Fruit fly (Drosophila melanogaster) whole organism, embryonic: ENCODE measurements around the gene D1.

ENCODE experiments used
- Ada2b ChIP-seq: fragments of 200-800 bp; sonication (Bioruptor generic); IDR thresholded peaks from 2 replicates; pipeline ENCODE4 v1.3.6; 2022; ENCODE audit warnings: missing biosample characterization, missing genetic modification characterization
- C15 ChIP-seq: fragments of 200-800 bp; sonication (Bioruptor generic); IDR thresholded peaks from 3 replicates; pipeline ENCODE4 v1.3.6; 2022; ENCODE audit warnings: missing biosample characterization, missing genetic modification characterization
- CG1024 ChIP-seq: fragments of 200-800 bp; sonication (Bioruptor generic); IDR thresholded peaks from 2 replicates; pipeline ENCODE4 v1.3.6; 2022; ENCODE audit warnings: missing biosample characterization, missing genetic modification characterization
- CG10959 ChIP-seq: fragments of 200-800 bp; sonication (Bioruptor generic); IDR thresholded peaks from 2 replicates; pipeline ENCODE4 v1.3.6; 2022; ENCODE audit warnings: missing biosample characterization, missing genetic modification characterization
- CG11504 ChIP-seq: fragments of 200-800 bp; sonication (Bioruptor generic); optimal IDR thresholded peaks from 3 replicates; lab custom pipeline; 2019; ENCODE audit warnings: missing biosample characterization, mild to moderate bottlenecking, missing genetic modification characterization, moderate library complexity
- CG13123 ChIP-seq: fragments of 200-800 bp; sonication (Bioruptor generic); optimal IDR thresholded peaks from 2 replicates; lab custom pipeline; 2016; ENCODE audit warnings: missing biosample characterization, missing genetic modification characterization
- CG13296 ChIP-seq: fragments of 200-800 bp; sonication (Bioruptor generic); optimal IDR thresholded peaks from 3 replicates; lab custom pipeline; 2018; ENCODE audit warnings: missing biosample characterization, mild to moderate bottlenecking, missing genetic modification characterization
- CG14014 ChIP-seq: fragments of 200-800 bp; sonication (Bioruptor generic); IDR thresholded peaks from 2 replicates; pipeline ENCODE4 v1.3.6; 2022; ENCODE audit warnings: missing biosample characterization, missing genetic modification characterization
- CG15011 ChIP-seq: fragments of 200-800 bp; sonication (Bioruptor generic); optimal IDR thresholded peaks from 3 replicates; lab custom pipeline; 2018; ENCODE audit warnings: missing biosample characterization, mild to moderate bottlenecking, missing genetic modification characterization
- CG15073 ChIP-seq: fragments of 200-800 bp; sonication (Bioruptor generic); optimal IDR thresholded peaks from 2 replicates; lab custom pipeline; 2016; ENCODE audit warnings: missing biosample characterization, missing genetic modification characterization
- CG1602 ChIP-seq: fragments of 200-800 bp; sonication (Bioruptor generic); optimal IDR thresholded peaks from 3 replicates; lab custom pipeline; 2016; ENCODE audit warnings: missing biosample characterization, missing genetic modification characterization
- CG17802 ChIP-seq: fragments of 200-800 bp; sonication (Bioruptor generic); optimal IDR thresholded peaks from 2 replicates; lab custom pipeline; 2018; ENCODE audit warnings: missing biosample characterization, mild to moderate bottlenecking, missing genetic modification characterization, moderate library complexity
- CG18262 ChIP-seq: fragments of 200-800 bp; optimal IDR thresholded peaks from 3 replicates; lab custom pipeline; 2019; ENCODE audit warnings: missing biosample characterization, mild to moderate bottlenecking, missing genetic modification characterization, moderate library complexity
- CG18764 ChIP-seq: fragments of 200-800 bp; sonication (Bioruptor generic); optimal IDR thresholded peaks from 3 replicates; lab custom pipeline; 2016; ENCODE audit warnings: missing biosample characterization, missing genetic modification characterization
- CG2678 ChIP-seq: fragments of 200-800 bp; sonication (Bioruptor generic); optimal IDR thresholded peaks from 3 replicates; lab custom pipeline; 2019; ENCODE audit warnings: missing biosample characterization, mild to moderate bottlenecking, missing genetic modification characterization, moderate library complexity
- CG30431 ChIP-seq: fragments of 200-800 bp; sonication (Bioruptor generic); optimal IDR thresholded peaks from 2 replicates; lab custom pipeline; 2017; ENCODE audit warnings: missing biosample characterization, missing genetic modification characterization
- CG32772 ChIP-seq: fragments of 200-800 bp; sonication (Bioruptor generic); IDR thresholded peaks from 2 replicates; pipeline ENCODE4 v1.3.6; 2022; ENCODE audit warnings: missing biosample characterization, missing genetic modification characterization
- CG3281 ChIP-seq: fragments of 200-800 bp; sonication (Bioruptor generic); optimal IDR thresholded peaks from 3 replicates; lab custom pipeline; 2017; ENCODE audit warnings: missing biosample characterization, mild to moderate bottlenecking, missing genetic modification characterization
- CG6689 ChIP-seq: fragments of 200-800 bp; sonication (Bioruptor generic); IDR thresholded peaks from 2 replicates; pipeline ENCODE4 v1.3.6; 2022; ENCODE audit warnings: missing biosample characterization, missing genetic modification characterization
- CG6791 ChIP-seq: fragments of 200-800 bp; sonication (Bioruptor generic); IDR thresholded peaks from 3 replicates; pipeline ENCODE4 v1.3.6; 2022; ENCODE audit warnings: missing biosample characterization, missing genetic modification characterization; ENCODE audit not compliant: partially characterized antibody
- CG7357 ChIP-seq: fragments of 200-800 bp; sonication (Bioruptor generic); IDR thresholded peaks from 3 replicates; pipeline ENCODE4 v1.3.6; 2022; ENCODE audit warnings: missing biosample characterization, missing genetic modification characterization
- CG8765 ChIP-seq: fragments of 200-800 bp; sonication (Bioruptor generic); IDR thresholded peaks from 2 replicates; pipeline ENCODE4 v1.3.6; 2022; ENCODE audit warnings: missing biosample characterization, missing genetic modification characterization
- CG9609 ChIP-seq: fragments of 200-800 bp; sonication (Bioruptor generic); optimal IDR thresholded peaks from 3 replicates; lab custom pipeline; 2016; ENCODE audit warnings: missing biosample characterization, missing genetic modification characterization
- CG9797 ChIP-seq: fragments of 200-800 bp; sonication (Bioruptor generic); optimal IDR thresholded peaks from 3 replicates; lab custom pipeline; 2018; ENCODE audit warnings: missing biosample characterization, mild to moderate bottlenecking, missing genetic modification characterization
- Dp ChIP-seq: fragments of 200-800 bp; sonication (Bioruptor generic); optimal IDR thresholded peaks from 2 replicates; lab custom pipeline; 2018; ENCODE audit warnings: missing biosample characterization, mild to moderate bottlenecking, missing genetic modification characterization, moderate library complexity
- E2f1 ChIP-seq: fragments of 200-800 bp; sonication (Bioruptor generic); IDR thresholded peaks from 2 replicates; pipeline ENCODE4 v1.3.6; 2022; ENCODE audit warnings: missing biosample characterization, missing genetic modification characterization
- ERR ChIP-seq: fragments of 200-800 bp; sonication (Bioruptor generic); optimal IDR thresholded peaks from 2 replicates; lab custom pipeline; 2016; ENCODE audit warnings: missing biosample characterization, missing genetic modification characterization
- Eip74EF ChIP-seq, 2 experiments: fragments of 200-800 bp in 1 of 2; fragments of >200 bp in 1 of 2; sonication (Bioruptor generic) in 1 of 2; optimal IDR thresholded peaks; 2 replicates each; lab custom pipeline; 2017 to 2019; ENCODE audit warnings: missing biosample characterization in 2 of 2, missing genetic modification characterization in 2 of 2, mild to moderate bottlenecking in 1 of 2, moderate library complexity in 1 of 2
- HHEX ChIP-seq: fragments of 200-800 bp; sonication (Bioruptor generic); optimal IDR thresholded peaks from 3 replicates; lab custom pipeline; 2017; ENCODE audit warnings: missing biosample characterization, mild to moderate bottlenecking, missing genetic modification characterization, missing genetic modification reagents
- HLH4C ChIP-seq: fragments of 200-800 bp; sonication (Bioruptor generic); IDR thresholded peaks from 3 replicates; pipeline ENCODE4 v1.3.6; 2022; ENCODE audit warnings: missing biosample characterization, missing genetic modification characterization; ENCODE audit not compliant: partially characterized antibody
- Kr ChIP-seq: fragments of 200-800 bp; sonication (Bioruptor generic); optimal IDR thresholded peaks from 2 replicates; lab custom pipeline; 2017; ENCODE audit warnings: missing biosample characterization, mild to moderate bottlenecking, missing genetic modification characterization
- Lpt ChIP-seq: fragments of >200 bp; optimal IDR thresholded peaks from 2 replicates; lab custom pipeline; 2018; ENCODE audit warnings: missing biosample characterization, missing genetic modification characterization
- Mes4 ChIP-seq: fragments of 200-800 bp; sonication (Bioruptor generic); optimal IDR thresholded peaks from 2 replicates; lab custom pipeline; 2016; ENCODE audit warnings: missing biosample characterization, missing genetic modification characterization
- NC2α ChIP-seq: fragments of 200-800 bp; sonication (Bioruptor generic); optimal IDR thresholded peaks from 2 replicates; lab custom pipeline; 2016; ENCODE audit warnings: missing biosample characterization, missing genetic modification characterization
- Optix ChIP-seq: fragments of 200-800 bp; sonication (Bioruptor generic); IDR thresholded peaks from 3 replicates; pipeline ENCODE4 v1.3.6; 2022; ENCODE audit warnings: missing biosample characterization, missing genetic modification characterization
- Ravus ChIP-seq: fragments of 200-800 bp; sonication (Bioruptor generic); IDR thresholded peaks from 2 replicates; pipeline ENCODE4 v1.3.6; 2022; ENCODE audit warnings: missing biosample characterization, missing genetic modification characterization
- Trl ChIP-seq, 3 experiments: fragments of >200 bp in 2 of 3; fragments of 200-800 bp in 1 of 3; sonication (Bioruptor generic) in 1 of 3; optimal IDR thresholded peaks; 2 replicates in 1 of 3; 3 replicates in 2 of 3; lab custom pipeline; 2016 to 2017; ENCODE audit warnings: missing biosample characterization in 1 of 3, missing genetic modification characterization in 1 of 3
- amos ChIP-seq: fragments of 200-800 bp; sonication (Bioruptor generic); IDR thresholded peaks from 2 replicates; pipeline ENCODE4 v1.3.6; 2022; ENCODE audit warnings: missing biosample characterization, missing genetic modification characterization; ENCODE audit not compliant: partially characterized antibody
- cas ChIP-seq: fragments of 200-800 bp; sonication (Bioruptor generic); IDR thresholded peaks from 2 replicates; pipeline ENCODE4 v1.3.6; 2022; ENCODE audit warnings: missing biosample characterization, missing genetic modification characterization
- dimm ChIP-seq: fragments of 200-800 bp; sonication (Bioruptor generic); IDR thresholded peaks from 2 replicates; pipeline ENCODE4 v1.3.6; 2022; ENCODE audit warnings: missing biosample characterization, missing genetic modification characterization
- ken ChIP-seq: fragments of 200-800 bp; sonication (Bioruptor generic); IDR thresholded peaks from 3 replicates; pipeline ENCODE4 v1.3.6; 2022; ENCODE audit warnings: missing biosample characterization, missing genetic modification characterization
- kni ChIP-seq: fragments of 200-800 bp; sonication (Bioruptor generic); optimal IDR thresholded peaks from 3 replicates; lab custom pipeline; 2017; ENCODE audit warnings: mild to moderate bottlenecking, missing biosample characterization, missing genetic modification reagents, missing genetic modification characterization
- mirr ChIP-seq: fragments of 200-800 bp; sonication (Bioruptor generic); optimal IDR thresholded peaks from 3 replicates; lab custom pipeline; 2018; ENCODE audit warnings: missing biosample characterization, mild to moderate bottlenecking, missing genetic modification characterization
- phol ChIP-seq: fragments of 200-800 bp; sonication (Bioruptor generic); optimal IDR thresholded peaks from 3 replicates; lab custom pipeline; 2018; ENCODE audit warnings: missing biosample characterization, mild to moderate bottlenecking, missing genetic modification characterization, moderate library complexity
- row ChIP-seq: fragments of 200-800 bp; sonication (Bioruptor generic); IDR thresholded peaks from 3 replicates; pipeline ENCODE4 v1.3.6; 2022; ENCODE audit warnings: missing biosample characterization, missing genetic modification characterization
- schlank ChIP-seq: fragments of 200-800 bp; sonication (Bioruptor generic); optimal IDR thresholded peaks from 2 replicates; lab custom pipeline; 2018; ENCODE audit warnings: missing biosample characterization, mild to moderate bottlenecking, missing genetic modification characterization
- shn ChIP-seq: fragments of 200-800 bp; sonication (Bioruptor generic); optimal IDR thresholded peaks from 3 replicates; lab custom pipeline; 2016; ENCODE audit warnings: missing biosample characterization, missing genetic modification characterization
- trh ChIP-seq: fragments of 200-800 bp; sonication (Bioruptor generic); optimal IDR thresholded peaks from 2 replicates; lab custom pipeline; 2016; ENCODE audit warnings: missing biosample characterization, missing genetic modification characterization
- twi ChIP-seq: fragments of 200-800 bp; optimal IDR thresholded peaks from 2 replicates; lab custom pipeline; 2019; ENCODE audit warnings: missing biosample characterization, mild to moderate bottlenecking, missing genetic modification characterization, moderate library complexity

D1 gene

DNA sequence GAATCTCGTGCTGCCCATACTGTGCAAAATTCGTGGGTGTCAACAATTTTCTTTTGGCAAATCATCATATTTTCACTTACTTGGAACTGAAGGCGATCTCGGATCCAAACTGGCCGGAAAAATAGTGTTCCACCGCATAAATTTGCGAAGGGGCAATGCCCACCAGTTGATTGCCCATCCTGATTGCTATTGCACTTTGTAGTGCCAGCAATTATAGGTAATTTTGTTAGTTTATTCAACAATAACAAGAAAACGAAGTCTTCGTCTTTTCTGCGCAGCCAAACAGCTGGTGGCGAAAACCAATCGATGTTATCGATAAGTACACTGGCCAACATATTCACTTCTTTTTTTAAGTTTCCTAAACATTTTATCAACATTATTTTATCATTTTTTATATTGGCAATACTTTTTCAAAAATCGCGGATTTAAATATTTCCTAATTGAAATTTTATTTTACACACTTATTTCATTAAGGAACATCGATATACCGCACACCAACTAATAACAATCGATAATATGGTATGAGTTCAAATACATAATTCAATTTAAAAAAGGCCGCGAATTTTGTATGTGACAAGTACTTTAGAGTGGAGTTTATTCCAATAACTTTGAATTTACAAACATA is 5.2 kb upstream of the D1 start, which contains the start of gene Vps15 (continued):
- TF ChIP-seq amos (GFP tag; lab: Robert Waterston, UW): peak; percentile 74; the same call in 1 of the 2 replicates
- TF ChIP-seq shn: peak; percentile 1
- TF ChIP-seq CG1024 (GFP tag; lab: Robert Waterston, UW): peak; percentile 5; the same call in 1 of the 2 replicates
- no peak for TF ChIP-seq CG9797
- TF ChIP-seq CG10959 (GFP tag; lab: Robert Waterston, UW): no peak
- TF ChIP-seq NC2α (GFP tag; lab: Kevin White, UChicago): peak; percentile 27
- peak; percentile 68 for TF ChIP-seq Mes4 (GFP tag; lab: Kevin White, UChicago)
- no peak for TF ChIP-seq CG15073
- TF ChIP-seq CG32772 (GFP tag; lab: Robert Waterston, UW): peak; percentile 29; the same call in 1 of the 2 replicates
- peak; percentile 64 for TF ChIP-seq twi
- TF ChIP-seq CG18262 (tag; lab: Kevin White, UChicago): peak; percentile 84
- peak; percentile 73 for TF ChIP-seq CG1602
- peak; percentile 50 for TF ChIP-seq CG9609 (GFP tag; lab: Kevin White, UChicago)
- no peak for TF ChIP-seq Kr (GFP tag; lab: Kevin White, UChicago)
- peak; percentile 50; the same call in 1 of the 2 replicates for TF ChIP-seq cas
- TF ChIP-seq CG15011 (GFP tag; lab: Kevin White, UChicago): peak; percentile 60
- peak; percentile 81 for TF ChIP-seq CG13296
- TF ChIP-seq CG3281 (GFP tag; lab: Kevin White, UChicago): peak; percentile 72
- TF ChIP-seq Trl (optimal IDR thresholded peaks at IDR 0.05; lab: Kevin White, UChicago): no peak
- TF ChIP-seq Trl (GFP tag; optimal IDR thresholded peaks at IDR 0.05; lab: Kevin White, UChicago): peak; percentile 57
- peak; percentile 8 for TF ChIP-seq kni (GFP tag; lab: Kevin White, UChicago)
- TF ChIP-seq Eip74EF (GFP tag; optimal IDR thresholded peaks at IDR 0.05; lab: Kevin White, UChicago): peak in 1 of 2 experiments; percentile 59
- peak; percentile 89 for TF ChIP-seq phol (tag; lab: Kevin White, UChicago)
- peak; percentile 82 for TF ChIP-seq CG11504
- TF ChIP-seq CG6689 (GFP tag; lab: Robert Waterston, UW): peak; percentile 65
- TF ChIP-seq ERR: no peak
- TF ChIP-seq CG6791 (GFP tag; lab: Robert Waterston, UW): peak; percentile 65; the same call in 2 of the 3 replicates
- TF ChIP-seq CG2678: peak; percentile 88
- no peak for TF ChIP-seq dimm (GFP tag; lab: Robert Waterston, UW)
- no peak for TF ChIP-seq CG8765 (GFP tag; lab: Robert Waterston, UW)
- no peak for TF ChIP-seq Ravus (GFP tag; lab: Robert Waterston, UW)
- peak; percentile 91 for TF ChIP-seq Dp (GFP tag; lab: Kevin White, UChicago)
- peak; percentile 96 for TF ChIP-seq HLH4C (GFP tag; lab: Robert Waterston, UW)
- no peak for TF ChIP-seq Optix (GFP tag; lab: Robert Waterston, UW)
- TF ChIP-seq row: peak; percentile 89
- no peak for TF ChIP-seq ken (GFP tag; lab: Robert Waterston, UW)
- TF ChIP-seq trh (GFP tag; lab: Kevin White, UChicago): no peak
- TF ChIP-seq CG17802 (tag; lab: Kevin White, UChicago): peak; percentile 21
- TF ChIP-seq CG18764 (GFP tag; lab: Kevin White, UChicago): peak; percentile 62
- TF ChIP-seq CG30431 (GFP tag; lab: Kevin White, UChicago): no peak
- TF ChIP-seq Lpt (GFP tag; lab: Kevin White, UChicago): no peak
- peak; percentile 60 for TF ChIP-seq Ada2b (GFP tag; lab: Robert Waterston, UW)
- TF ChIP-seq C15 (GFP tag; lab: Robert Waterston, UW): 0 out of 3 replicates have a peak, but pooled peaks have one; percentile 18
- peak; percentile 58 for TF ChIP-seq CG13123 (GFP tag; lab: Kevin White, UChicago)
- no peak for TF ChIP-seq schlank (tag; lab: Kevin White, UChicago)
- TF ChIP-seq CG7357 (GFP tag; lab: Robert Waterston, UW): 0 out of 3 replicates have a peak, but pooled peaks have one; percentile 18
- TF ChIP-seq HHEX (GFP tag; lab: Kevin White, UChicago): peak; percentile 58
- TF ChIP-seq CG14014 (GFP tag; lab: Robert Waterston, UW): peak; percentile 84
- peak; percentile 47; the same call in 1 of the 2 replicates for TF ChIP-seq E2f1 (GFP tag; lab: Robert Waterston, UW)
- no peak for TF ChIP-seq mirr (GFP tag; lab: Kevin White, UChicago)
